Fruit fly (Drosophila melanogaster): ENCODE data around the gene CG4968.

DNA sequence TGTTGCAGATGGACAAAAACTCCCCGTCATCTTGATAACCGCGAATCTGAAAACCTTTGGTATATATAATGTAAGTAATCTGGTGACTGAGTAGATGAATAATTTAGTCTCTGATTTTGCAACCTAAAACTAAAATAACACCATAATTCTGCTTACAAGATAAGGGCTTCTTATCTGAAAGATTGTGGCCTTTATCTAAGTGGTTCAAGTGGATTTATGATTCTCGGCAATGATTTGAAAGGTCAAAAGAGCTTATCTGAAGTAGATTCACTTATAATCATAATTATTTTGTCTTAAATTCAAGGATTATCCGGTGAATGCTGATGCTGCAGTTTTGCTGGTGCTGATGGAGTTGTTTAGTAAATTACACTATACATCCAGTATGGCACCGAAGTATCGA, 9.2 kb downstream of the CG4968 start:
- no peak for TF ChIP-seq CG32121 (GFP tag; IDR thresholded peaks at IDR 0.05)
- no peak for TF ChIP-seq Pif1B (GFP tag; optimal IDR thresholded peaks at IDR 0.05)
